Fruit fly (Drosophila melanogaster) whole organism, pupa: ENCODE results near the gene Skp2.
A peak's percentile ranks its signal among the peaks of the same experiment; 100 is the strongest.

Experiments
- CG10348 ChIP-seq: fragments of 200-800 bp; sonication (Bioruptor generic); IDR thresholded peaks from 2 replicates; pipeline ENCODE4 v1.3.6; 2022; ENCODE audit warnings: missing biosample characterization, missing genetic modification characterization
- CG12605 ChIP-seq: fragments of 200-800 bp; sonication (Bioruptor generic); IDR thresholded peaks from 2 replicates; pipeline ENCODE4 v1.3.6; 2022; ENCODE audit warnings: missing biosample characterization, missing genetic modification characterization
- CG13204 ChIP-seq: fragments of 200-800 bp; sonication (Bioruptor generic); optimal IDR thresholded peaks from 2 replicates; lab custom pipeline; 2018; ENCODE audit warnings: missing biosample characterization, mild to moderate bottlenecking, missing genetic modification characterization, moderate library complexity
- CG14655 ChIP-seq: fragments of 200-800 bp; sonication (Bioruptor generic); optimal IDR thresholded peaks from 3 replicates; lab custom pipeline; 2017; ENCODE audit warnings: mild to moderate bottlenecking, missing biosample characterization, missing genetic modification reagents, missing genetic modification characterization
- CG15710 ChIP-seq: fragments of 200-800 bp; sonication (Bioruptor generic); optimal IDR thresholded peaks from 2 replicates; lab custom pipeline; 2018; ENCODE audit warnings: missing biosample characterization, mild to moderate bottlenecking, missing genetic modification characterization, moderate library complexity
- CG17806 ChIP-seq: fragments of 200-800 bp; sonication (Bioruptor generic); optimal IDR thresholded peaks from 2 replicates; lab custom pipeline; 2018; ENCODE audit warnings: missing biosample characterization, mild to moderate bottlenecking, missing genetic modification characterization, moderate library complexity
- CG32121 ChIP-seq: fragments of 200-800 bp; sonication (Bioruptor generic); IDR thresholded peaks from 2 replicates; pipeline ENCODE4 v1.3.6; 2022; ENCODE audit warnings: missing biosample characterization, missing genetic modification characterization
- CG34367 ChIP-seq: fragments of 200-800 bp; sonication (Bioruptor generic); optimal IDR thresholded peaks from 2 replicates; lab custom pipeline; 2018; ENCODE audit warnings: missing biosample characterization, mild to moderate bottlenecking, missing genetic modification characterization
- CG4496 ChIP-seq: fragments of 200-800 bp; sonication (Bioruptor generic); IDR thresholded peaks from 3 replicates; pipeline ENCODE4 v1.3.6; 2022; ENCODE audit warnings: missing biosample characterization, missing genetic modification characterization
- CG8159 ChIP-seq: fragments of 200-800 bp; sonication (Bioruptor generic); optimal IDR thresholded peaks from 3 replicates; lab custom pipeline; 2018; ENCODE audit warnings: missing biosample characterization, mild to moderate bottlenecking, missing genetic modification characterization, moderate library complexity
- CG8301 ChIP-seq: fragments of 200-800 bp; sonication (Bioruptor generic); optimal IDR thresholded peaks from 2 replicates; lab custom pipeline; 2018; ENCODE audit warnings: missing biosample characterization, mild to moderate bottlenecking, missing genetic modification characterization
- CG9948 ChIP-seq: fragments of 200-800 bp; sonication (Bioruptor generic); optimal IDR thresholded peaks from 2 replicates; lab custom pipeline; 2018; ENCODE audit warnings: missing biosample characterization, mild to moderate bottlenecking, missing genetic modification characterization, moderate library complexity
- D1 ChIP-seq: fragments of 200-800 bp; sonication (Bioruptor generic); optimal IDR thresholded peaks from 2 replicates; lab custom pipeline; 2018; ENCODE audit warnings: missing biosample characterization, mild to moderate bottlenecking, missing genetic modification characterization, moderate library complexity
- EcR ChIP-seq: fragments of 200-800 bp; sonication (Bioruptor generic); optimal IDR thresholded peaks from 3 replicates; lab custom pipeline; 2019; ENCODE audit warnings: missing biosample characterization, missing genetic modification characterization, mild to moderate bottlenecking, moderate library complexity, missing genetic modification reagents
- Ets98B ChIP-seq: fragments of 200-800 bp; sonication (Bioruptor generic); IDR thresholded peaks from 2 replicates; pipeline ENCODE4 v1.3.6; 2022; ENCODE audit warnings: missing biosample characterization, missing genetic modification characterization
- Pif1A ChIP-seq: fragments of 200-800 bp; sonication (Bioruptor generic); optimal IDR thresholded peaks from 3 replicates; lab custom pipeline; 2016; ENCODE audit warnings: missing biosample characterization, missing genetic modification characterization
- Pif1B ChIP-seq: fragments of 200-800 bp; sonication (Bioruptor generic); optimal IDR thresholded peaks from 3 replicates; lab custom pipeline; 2016; ENCODE audit warnings: missing biosample characterization, missing genetic modification characterization
- Snoo ChIP-seq: fragments of 200-800 bp; sonication (Bioruptor generic); optimal IDR thresholded peaks from 3 replicates; lab custom pipeline; 2017; ENCODE audit warnings: missing biosample characterization, mild to moderate bottlenecking, missing genetic modification characterization, inconsistent platforms
- fd96Ca ChIP-seq: fragments of 200-800 bp; sonication (Bioruptor generic); IDR thresholded peaks from 3 replicates; pipeline ENCODE4 v1.3.6; 2022; ENCODE audit warnings: missing biosample characterization, missing genetic modification characterization
- gl ChIP-seq: fragments of 200-800 bp; sonication (Bioruptor generic); optimal IDR thresholded peaks from 2 replicates; lab custom pipeline; 2018; ENCODE audit warnings: missing biosample characterization, mild to moderate bottlenecking, missing genetic modification characterization
- rn ChIP-seq: fragments of 200-800 bp; sonication (Bioruptor generic); IDR thresholded peaks from 2 replicates; pipeline ENCODE4 v1.3.6; 2022; ENCODE audit warnings: missing biosample characterization, missing genetic modification characterization

Gene Skp2

DNA sequence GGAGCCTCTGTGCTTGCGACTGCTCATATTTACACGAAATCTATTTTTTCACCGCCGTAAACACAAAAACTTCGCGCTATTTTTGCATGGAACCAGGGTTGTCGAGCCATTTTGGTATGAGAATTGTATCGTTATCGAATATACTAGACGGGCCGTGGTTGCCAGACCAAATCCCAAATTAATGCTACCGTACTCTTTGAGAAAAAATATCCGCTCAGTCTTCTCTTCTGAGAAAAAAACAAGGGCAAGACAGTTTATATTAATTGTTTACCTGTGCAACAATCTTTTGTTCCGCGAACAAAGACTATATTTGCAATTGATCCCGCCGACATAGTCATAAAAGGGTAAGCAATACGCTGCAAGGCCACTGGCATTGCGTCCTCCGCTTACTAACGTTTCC lies at the start of gene Skp2, which contains the start of gene CG1103:
Gene Skp2 (minus strand): TSS at position 95 of the 400 bp plus-strand sequence.
Gene CG1103 (plus strand): TSS at position 176 of the 400 bp plus-strand sequence.
- TF ChIP-seq CG8301 (tag; lab: Kevin White, UChicago) (no peak), Snoo (tag; lab: Kevin White, UChicago) (peak; percentile 3), CG17806 (tag; lab: Kevin White, UChicago) (no peak), CG34367 (no peak), rn (GFP tag; lab: Robert Waterston, UW) (no peak), EcR (GFP tag; lab: Kevin White, UChicago) (peak; percentile 55)

dm6 chr3R:4382165-4382564 lies 44.7 kb upstream of the Skp2 start:
- TF ChIP-seq CG13204 (GFP tag; lab: Kevin White, UChicago) (no peak), gl (tag; lab: Kevin White, UChicago) (no peak), CG14655 (no peak), CG34367 (no peak)

- TF ChIP-seq CG32121 (GFP tag; lab: Robert Waterston, UW): no peak
- no peak for TF ChIP-seq CG12605
- TF ChIP-seq fd96Ca (GFP tag; lab: Robert Waterston, UW): no peak
- no peak for TF ChIP-seq CG34367
- no peak for TF ChIP-seq CG17806 (tag; lab: Kevin White, UChicago)
- TF ChIP-seq CG8159 (tag; lab: Kevin White, UChicago): no peak
- TF ChIP-seq Pif1B (GFP tag; lab: Kevin White, UChicago): no peak
- no peak for TF ChIP-seq CG9948
- no peak for TF ChIP-seq CG14655
These were observed 43.8 kb upstream of the Skp2 start, which contains the start of gene Cont for dm6 chr3R:4381079-4381919. Cont (plus strand) TSS chr3R:4381306.

DNA sequence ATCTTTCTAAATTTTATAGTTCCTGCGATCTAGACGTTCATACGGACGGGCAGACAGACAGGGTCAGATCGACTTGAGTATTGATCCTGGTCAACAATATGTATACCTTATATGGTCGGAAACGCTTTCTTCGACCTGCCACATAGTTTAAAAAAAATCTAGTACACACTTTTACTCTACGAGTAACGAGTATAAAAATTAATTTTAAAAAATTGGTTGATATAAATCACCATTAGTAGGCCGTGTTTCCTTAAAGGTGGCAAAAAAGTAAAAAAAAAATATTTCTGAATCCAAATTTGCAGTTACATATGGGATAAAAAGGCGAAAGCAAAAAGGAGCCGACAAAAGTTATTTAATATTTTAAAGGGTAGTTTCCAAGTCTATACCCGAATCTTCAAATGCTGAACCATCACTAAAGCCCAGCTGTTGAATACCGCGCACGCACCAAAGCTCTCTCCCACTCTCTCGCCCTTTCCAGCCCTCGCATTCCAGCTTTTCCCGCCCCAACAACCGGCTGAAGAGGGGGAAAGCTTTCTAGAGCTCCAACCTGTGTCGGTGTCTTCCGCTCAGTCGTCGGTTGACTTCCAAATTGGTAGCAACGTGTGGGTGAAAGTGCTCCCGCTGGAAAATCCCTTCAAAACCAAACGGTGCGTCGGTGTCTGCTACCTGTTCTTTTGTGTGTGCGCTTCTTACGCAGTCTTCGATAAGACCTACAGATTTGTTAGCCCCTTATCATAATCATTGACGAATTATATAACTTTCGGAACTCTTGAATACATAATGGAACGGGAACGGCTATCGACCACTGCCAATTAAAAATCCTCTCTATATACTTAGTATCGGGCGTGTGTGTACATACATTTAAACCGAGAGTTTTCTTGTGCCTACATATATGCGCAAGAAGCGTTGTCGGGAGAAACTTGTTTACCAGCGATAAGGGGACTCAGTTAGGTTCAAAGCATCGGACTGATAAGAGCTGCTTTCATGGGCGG lies 41.2 kb upstream of the Skp2 start, which contains the start of gene Sfxn1-3:
Gene Sfxn1-3 (plus strand): TSS at position 238 of the 992 bp plus-strand sequence.
- TF ChIP-seq CG13204 (GFP tag; lab: Kevin White, UChicago): no peak
- no peak for TF ChIP-seq CG15710
- peak; percentile 39 for TF ChIP-seq Snoo (tag; lab: Kevin White, UChicago)
- TF ChIP-seq CG32121 (GFP tag; lab: Robert Waterston, UW): no peak
- no peak for TF ChIP-seq fd96Ca (GFP tag; lab: Robert Waterston, UW)
- TF ChIP-seq CG12605: peak; percentile 53; the same call in 1 of the 2 replicates
- no peak for TF ChIP-seq CG14655
- no peak for TF ChIP-seq CG8301 (tag; lab: Kevin White, UChicago)
- TF ChIP-seq CG34367: no peak
- peak; percentile 82 for TF ChIP-seq EcR (GFP tag; lab: Kevin White, UChicago)
- TF ChIP-seq rn (GFP tag; lab: Robert Waterston, UW): no peak
- TF ChIP-seq gl (tag; lab: Kevin White, UChicago): peak; percentile 13
- peak; percentile 67 for TF ChIP-seq D1
- TF ChIP-seq CG8159 (tag; lab: Kevin White, UChicago): no peak
- peak; percentile 54 for TF ChIP-seq Pif1B (GFP tag; lab: Kevin White, UChicago)
- TF ChIP-seq CG9948: no peak
- peak; percentile 5 for TF ChIP-seq CG17806 (tag; lab: Kevin White, UChicago)
- no peak for TF ChIP-seq CG10348 (GFP tag; lab: Robert Waterston, UW)
- no peak for TF ChIP-seq CG4496
- TF ChIP-seq Ets98B (GFP tag; lab: Robert Waterston, UW): no peak; the same call in 1 of the 2 replicates
- no peak for TF ChIP-seq Pif1A (GFP tag; lab: Kevin White, UChicago)
- TF ChIP-seq, all 21 proteins: peak for 7

DNA sequence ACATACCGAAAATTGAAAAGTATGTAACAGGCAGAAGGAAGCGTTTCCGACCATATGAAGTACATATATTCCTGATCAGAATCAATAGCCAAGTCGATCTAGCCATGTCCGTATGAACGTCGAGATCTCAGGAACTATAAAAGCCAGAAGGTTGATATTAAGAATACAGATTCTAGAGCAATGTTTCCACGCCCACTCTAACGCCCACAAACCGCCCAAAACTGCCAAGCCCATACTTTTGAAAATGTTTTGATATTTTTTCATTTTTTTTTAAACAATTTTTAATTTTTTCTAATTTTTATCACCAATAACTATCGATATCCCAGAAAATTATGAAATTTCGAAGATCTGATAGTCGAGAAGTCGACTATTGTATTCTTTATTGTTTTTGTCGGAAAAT lies 24.5 kb upstream of the Skp2 start:
- no peak for TF ChIP-seq CG8301 (tag; lab: Kevin White, UChicago)
- no peak for TF ChIP-seq CG32121 (GFP tag; lab: Robert Waterston, UW)
- no peak for TF ChIP-seq rn (GFP tag; lab: Robert Waterston, UW)
- TF ChIP-seq CG8159 (tag; lab: Kevin White, UChicago): no peak
- TF ChIP-seq EcR (GFP tag; lab: Kevin White, UChicago): no peak
- TF ChIP-seq CG12605: no peak
- TF ChIP-seq Snoo (tag; lab: Kevin White, UChicago): no peak
- no peak for TF ChIP-seq CG10348 (GFP tag; lab: Robert Waterston, UW)
- TF ChIP-seq gl (tag; lab: Kevin White, UChicago): no peak
- TF ChIP-seq CG17806 (tag; lab: Kevin White, UChicago): no peak
- TF ChIP-seq fd96Ca (GFP tag; lab: Robert Waterston, UW): no peak
- no peak for TF ChIP-seq CG14655
- no peak for TF ChIP-seq CG15710
- TF ChIP-seq, all 21 proteins: peak for 0
